Worm (Caenorhabditis elegans) whole organism, L3 larva: Measurements from ENCODE around the gene K10G9.2.

ENCODE experiments used
- R02D3.7 ChIP-seq: fragments of 150-350 bp; optimal IDR thresholded peaks from 2 replicates; lab custom pipeline; 2014; ENCODE audit warnings: missing biosample characterization, missing genetic modification characterization
- aly-2 ChIP-seq: fragments of 150-350 bp; optimal IDR thresholded peaks from 2 replicates; lab custom pipeline; 2014; ENCODE audit warnings: missing biosample characterization, missing genetic modification characterization
- ama-1 ChIP-seq: fragments of 150-350 bp; optimal IDR thresholded peaks from 2 replicates; lab custom pipeline; 2018
- ceh-16 ChIP-seq: sonication (generic microtip); optimal IDR thresholded peaks from 2 replicates; lab custom pipeline; 2017; ENCODE audit warnings: missing biosample characterization, missing genetic modification characterization
- ceh-28 ChIP-seq: fragments of 150-350 bp; optimal IDR thresholded peaks from 2 replicates; lab custom pipeline; 2014; ENCODE audit warnings: missing biosample characterization, missing genetic modification reagents, missing genetic modification characterization
- ceh-82 ChIP-seq: fragments of 150-350 bp; optimal IDR thresholded peaks from 2 replicates; lab custom pipeline; 2014; ENCODE audit warnings: missing biosample characterization, missing genetic modification characterization
- daf-12 ChIP-seq: fragments of 150-350 bp; optimal IDR thresholded peaks from 2 replicates; lab custom pipeline; 2014; ENCODE audit warnings: missing biosample characterization, missing genetic modification reagents, missing genetic modification characterization
- egl-27 ChIP-seq: sonication (generic microtip); optimal IDR thresholded peaks from 4 replicates; lab custom pipeline; 2017; ENCODE audit warnings: missing biosample characterization, missing genetic modification reagents, missing genetic modification characterization
- egl-5 ChIP-seq: fragments of 150-350 bp; optimal IDR thresholded peaks from 2 replicates; lab custom pipeline; 2017; ENCODE audit warnings: missing biosample characterization, missing genetic modification reagents, missing genetic modification characterization, inconsistent platforms
- elt-1 ChIP-seq: fragments of 150-350 bp; optimal IDR thresholded peaks from 2 replicates; lab custom pipeline; 2014; ENCODE audit warnings: missing biosample characterization, missing genetic modification characterization
- elt-2 ChIP-seq: sonication (generic microtip); optimal IDR thresholded peaks from 2 replicates; lab custom pipeline; 2016; ENCODE audit warnings: missing genetic modification reagents, mild to moderate bottlenecking, missing genetic modification characterization, missing compliant biosample characterization
- elt-3 ChIP-seq, 3 experiments: fragments of 150-350 bp in 1 of 3; sonication (generic microtip) in 2 of 3; optimal IDR thresholded peaks; 2 replicates in 2 of 3; 4 replicates in 1 of 3; lab custom pipeline; 2014 to 2017; ENCODE audit warnings: missing biosample characterization in 3 of 3, missing genetic modification characterization in 3 of 3
- eor-1 ChIP-seq, 2 experiments: fragments of 150-350 bp; optimal IDR thresholded peaks; 2 replicates each; lab custom pipeline; 2014 to 2018; ENCODE audit warnings: missing biosample characterization in 2 of 2, missing genetic modification characterization in 2 of 2
- fkh-10 ChIP-seq: sonication (generic microtip); optimal IDR thresholded peaks from 2 replicates; lab custom pipeline; 2017; ENCODE audit warnings: missing biosample characterization, missing genetic modification reagents, missing genetic modification characterization
- fos-1 ChIP-seq: fragments of 150-350 bp; optimal IDR thresholded peaks from 2 replicates; lab custom pipeline; 2014; ENCODE audit warnings: missing biosample characterization, missing genetic modification characterization
- hmg-11 ChIP-seq: sonication (generic microtip); optimal IDR thresholded peaks from 2 replicates; lab custom pipeline; 2016; ENCODE audit warnings: missing genetic modification characterization, missing compliant biosample characterization
- jun-1 ChIP-seq: fragments of 150-350 bp; optimal IDR thresholded peaks from 2 replicates; lab custom pipeline; 2014; ENCODE audit warnings: missing biosample characterization, missing genetic modification reagents, missing genetic modification characterization
- lin-15B ChIP-seq: fragments of 150-350 bp; optimal IDR thresholded peaks from 2 replicates; lab custom pipeline; 2014; ENCODE audit warnings: missing biosample characterization, missing genetic modification characterization
- lin-39 ChIP-seq: fragments of 150-350 bp; optimal IDR thresholded peaks from 2 replicates; lab custom pipeline; 2018; ENCODE audit warnings: missing biosample characterization, missing genetic modification reagents, missing genetic modification characterization
- lsy-12 ChIP-seq: sonication (generic microtip); optimal IDR thresholded peaks from 2 replicates; lab custom pipeline; 2016; ENCODE audit warnings: mild to moderate bottlenecking, missing genetic modification characterization, missing compliant biosample characterization
- mdl-1 ChIP-seq: fragments of 150-350 bp; optimal IDR thresholded peaks from 2 replicates; lab custom pipeline; 2014; ENCODE audit warnings: missing biosample characterization, missing genetic modification characterization
- nfya-1 ChIP-seq: sonication (generic microtip); optimal IDR thresholded peaks from 2 replicates; lab custom pipeline; 2017; ENCODE audit warnings: missing genetic modification characterization, mild to moderate bottlenecking, missing compliant biosample characterization, antibody characterized with exemption, moderate library complexity; ENCODE audit not compliant: insufficient read depth
- nhr-11 ChIP-seq: fragments of 150-350 bp; optimal IDR thresholded peaks from 2 replicates; lab custom pipeline; 2014; ENCODE audit warnings: missing biosample characterization, missing genetic modification characterization
- nhr-12 ChIP-seq: fragments of 150-350 bp; optimal IDR thresholded peaks from 2 replicates; lab custom pipeline; 2014; ENCODE audit warnings: missing biosample characterization, missing genetic modification characterization
- nhr-23 ChIP-seq: fragments of 150-350 bp; optimal IDR thresholded peaks from 2 replicates; lab custom pipeline; 2014; ENCODE audit warnings: missing biosample characterization, missing genetic modification reagents, missing genetic modification characterization
- nhr-237 ChIP-seq: fragments of 150-350 bp; optimal IDR thresholded peaks from 2 replicates; lab custom pipeline; 2014; ENCODE audit warnings: missing biosample characterization, missing genetic modification characterization
- nhr-28 ChIP-seq: fragments of 150-350 bp; optimal IDR thresholded peaks from 2 replicates; lab custom pipeline; 2014; ENCODE audit warnings: missing biosample characterization, missing genetic modification characterization
- nhr-43 ChIP-seq: sonication (generic microtip); optimal IDR thresholded peaks from 2 replicates; lab custom pipeline; 2016; ENCODE audit warnings: mild to moderate bottlenecking, missing genetic modification characterization, missing compliant biosample characterization; ENCODE audit not compliant: poor library complexity, severe bottlenecking
- nhr-67 ChIP-seq: fragments of 150-350 bp; optimal IDR thresholded peaks from 2 replicates; lab custom pipeline; 2014; ENCODE audit warnings: missing biosample characterization, missing genetic modification characterization
- nhr-77 ChIP-seq: fragments of 150-350 bp; optimal IDR thresholded peaks from 2 replicates; lab custom pipeline; 2014; ENCODE audit warnings: missing biosample characterization, missing genetic modification characterization
- pha-4 ChIP-seq: fragments of 150-350 bp; optimal IDR thresholded peaks from 2 replicates; lab custom pipeline; 2014; ENCODE audit warnings: missing biosample characterization, missing genetic modification reagents, missing genetic modification characterization
- sea-2 ChIP-seq: fragments of 150-350 bp; sonication (generic microtip); optimal IDR thresholded peaks from 4 replicates; lab custom pipeline; 2014; ENCODE audit warnings: missing biosample characterization, missing genetic modification reagents, missing genetic modification characterization
- snpc-4 ChIP-seq: fragments of 150-350 bp; optimal IDR thresholded peaks from 2 replicates; lab custom pipeline; 2014; ENCODE audit warnings: missing biosample characterization, missing genetic modification characterization
- tbx-2 ChIP-seq: sonication (generic microtip); optimal IDR thresholded peaks from 2 replicates; lab custom pipeline; 2016; ENCODE audit warnings: mild to moderate bottlenecking, missing genetic modification characterization, missing compliant biosample characterization
- unc-62 ChIP-seq: fragments of 150-350 bp; sonication (generic microtip); optimal IDR thresholded peaks from 4 replicates; lab custom pipeline; 2014; ENCODE audit warnings: missing biosample characterization, missing genetic modification reagents, missing genetic modification characterization
- ztf-4 ChIP-seq: fragments of 150-350 bp; optimal IDR thresholded peaks from 2 replicates; lab custom pipeline; 2014; ENCODE audit warnings: missing biosample characterization, missing genetic modification characterization

The K10G9.2 gene

ce11 chrIII:10271807-10272206, 13.9 kb upstream of the K10G9.2 start:
- TF ChIP-seq nhr-67 (tag; lab: Kevin White, UChicago) (no peak), nhr-28 (no peak), nhr-11 (tag; lab: Kevin White, UChicago) (no peak), elt-1 (tag; lab: Kevin White, UChicago) (no peak), nfya-1 (no peak)

- TF ChIP-seq nhr-67 (tag; lab: Kevin White, UChicago): no peak
- TF ChIP-seq daf-12 (tag; lab: Kevin White, UChicago): no peak
These were observed 6.9 kb upstream of the K10G9.2 start, which contains the start of gene pad-2 for ce11 chrIII:10278826-10279225. Gene pad-2, plus strand, starts transcription at chrIII:10279126.

DNA sequence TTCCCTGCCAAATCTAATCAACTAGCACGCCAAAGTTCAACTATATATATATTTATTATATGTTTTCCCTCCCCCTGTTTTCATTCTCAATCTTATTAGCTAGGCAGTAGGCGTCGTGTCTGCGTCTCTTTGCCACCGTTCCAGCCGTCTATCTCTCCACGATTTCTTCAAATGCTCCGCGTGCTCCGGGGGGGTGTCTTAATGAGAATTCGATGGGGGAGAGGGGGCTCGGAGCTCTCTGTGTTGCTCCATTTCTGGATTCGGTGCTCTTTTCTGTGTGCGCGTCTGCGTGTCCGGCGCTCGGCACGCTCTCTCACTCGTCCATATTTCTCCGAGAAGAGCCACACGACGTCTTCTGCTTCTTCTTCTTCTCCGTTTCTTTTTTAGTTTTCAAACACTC, 1.5 kb upstream of the K10G9.2 start:
- TF ChIP-seq mdl-1 (tag; lab: Kevin White, UChicago) (peak; percentile 12), hmg-11 (tag; lab: Kevin White, UChicago) (peak; percentile 73), lin-39 (peak; percentile 94), snpc-4 (peak; percentile 11), fos-1 (tag; lab: Kevin White, UChicago) (no peak), lin-15B (tag; lab: Kevin White, UChicago) (peak; percentile 52), tbx-2 (tag; lab: Kevin White, UChicago) (peak; percentile 8), ceh-28 (tag; lab: Kevin White, UChicago) (peak; percentile 31), nfya-1 (peak; percentile 74), sea-2 (peak; percentile 8), nhr-77 (no peak), aly-2 (tag; lab: Kevin White, UChicago) (no peak), elt-1 (tag; lab: Kevin White, UChicago) (peak; percentile 13), fkh-10 (GFP tag; lab: Kevin White, UChicago) (peak; percentile 87)

ce11 chrIII:10289790-10290189, 4.1 kb downstream of the K10G9.2 start:
- no peak for TF ChIP-seq hmg-11 (tag; lab: Kevin White, UChicago)
- TF ChIP-seq nhr-43: peak; percentile 24

- TF ChIP-seq nhr-23 (tag; lab: Kevin White, UChicago) (peak; percentile 47), eor-1 (tag; optimal IDR thresholded peaks at IDR 0.05; lab: Kevin White, UChicago) (no peak), nhr-43 (peak; percentile 63)
- TF ChIP-seq, all 47 proteins: peak for 2
These were observed 4.8 kb downstream of the K10G9.2 start for ce11 chrIII:10290541-10290940.

DNA sequence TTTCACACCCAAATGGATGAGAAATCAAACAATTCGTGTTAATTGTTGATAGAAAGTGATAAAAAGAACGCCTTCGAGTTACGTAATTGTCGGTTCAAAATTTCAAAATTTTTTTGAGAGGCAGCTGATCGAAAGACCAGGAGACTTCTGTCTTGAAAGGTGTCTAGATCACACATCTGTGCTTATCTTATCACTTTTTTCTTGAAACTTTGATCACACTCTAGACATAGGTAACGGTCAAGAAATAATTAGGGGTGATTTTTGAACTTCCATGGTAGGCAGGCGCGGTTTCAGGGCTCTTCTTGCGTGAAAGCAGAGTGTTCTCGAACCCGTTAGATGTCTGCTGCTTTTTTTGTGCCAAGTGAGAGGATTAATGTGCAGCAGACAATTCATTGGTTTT, 7.6 kb downstream of the K10G9.2 start:
- TF ChIP-seq snpc-4 (no peak), elt-3 (tag; optimal IDR thresholded peaks at IDR 0.05; lab: Kevin White, UChicago) (peak in 1 of 3 experiments; percentile 56)

DNA sequence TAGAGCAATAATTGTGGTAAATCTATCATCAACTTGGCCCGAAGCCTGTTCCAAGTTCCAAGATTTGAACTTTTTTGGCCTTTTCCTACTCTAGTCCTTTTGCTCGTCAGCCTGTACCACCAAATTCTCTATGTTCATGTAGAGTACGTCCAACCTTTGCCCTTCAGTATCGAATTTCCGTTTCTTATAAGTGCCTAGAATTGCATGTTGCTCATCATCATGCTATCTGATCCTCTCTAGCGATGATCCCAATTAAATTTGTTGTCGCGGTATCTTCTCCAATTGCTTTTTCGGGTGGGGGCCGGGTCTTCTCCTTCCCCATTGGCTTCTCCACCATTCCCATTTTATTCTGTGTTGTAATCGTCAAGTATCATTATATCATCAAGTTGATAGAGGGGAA, 8.2 kb downstream of the K10G9.2 start:
- no peak for TF ChIP-seq ama-1 (lab: Kevin White, UChicago)
- no peak for TF ChIP-seq unc-62
- no peak for TF ChIP-seq lin-15B (tag; lab: Kevin White, UChicago)
- no peak for TF ChIP-seq snpc-4
- TF ChIP-seq nhr-12: no peak
- no peak for TF ChIP-seq pha-4 (tag; lab: Kevin White, UChicago)
- no peak for TF ChIP-seq R02D3.7 (tag; lab: Kevin White, UChicago)
- no peak for TF ChIP-seq ceh-16 (tag; lab: Kevin White, UChicago)
- TF ChIP-seq ztf-4 (tag; lab: Kevin White, UChicago): no peak
- no peak for TF ChIP-seq nhr-77
- no peak for TF ChIP-seq fkh-10 (GFP tag; lab: Kevin White, UChicago)
- no peak for TF ChIP-seq nhr-237
- TF ChIP-seq elt-3 (tag; optimal IDR thresholded peaks at IDR 0.05; lab: Kevin White, UChicago): no peak

ce11 chrIII:10294837-10295236, 9.1 kb downstream of the K10G9.2 start, which contains the start of gene vglu-2:
Gene vglu-2, plus strand, starts transcription at chrIII:10295137.
- TF ChIP-seq egl-27 (tag; lab: Kevin White, UChicago) (no peak), sea-2 (no peak), nhr-23 (tag; lab: Kevin White, UChicago) (no peak), lsy-12 (tag; lab: Kevin White, UChicago) (no peak), mdl-1 (tag; lab: Kevin White, UChicago) (no peak), nhr-77 (no peak), ama-1 (lab: Kevin White, UChicago) (no peak), lin-39 (no peak), daf-12 (tag; lab: Kevin White, UChicago) (no peak), elt-2 (tag; lab: Kevin White, UChicago) (no peak), jun-1 (tag; lab: Kevin White, UChicago) (no peak), snpc-4 (no peak), fkh-10 (GFP tag; lab: Kevin White, UChicago) (no peak), egl-5 (tag; lab: Kevin White, UChicago) (no peak), ceh-82 (no peak), ceh-28 (tag; lab: Kevin White, UChicago) (no peak), pha-4 (tag; lab: Kevin White, UChicago) (no peak), aly-2 (tag; lab: Kevin White, UChicago) (no peak)
